Worm (Caenorhabditis elegans): ENCODE data around the gene acc-1.

ce11 chrIV:9676535-9676934 is 18.7 kb downstream of the acc-1 start:
- TF ChIP-seq lin-15B (tag; optimal IDR thresholded peaks at IDR 0.05) (no peak), lsy-12 (tag; optimal IDR thresholded peaks at IDR 0.05) (no peak), ceh-9 (tag; optimal IDR thresholded peaks at IDR 0.05) (no peak), mdl-1 (tag; optimal IDR thresholded peaks at IDR 0.05) (no peak), skn-1 (tag; optimal IDR thresholded peaks at IDR 0.05) (no peak), pqm-1 (tag; optimal IDR thresholded peaks at IDR 0.05) (peak; percentile 96), nhr-76 (tag; optimal IDR thresholded peaks at IDR 0.05) (no peak), egl-27 (tag; optimal IDR thresholded peaks at IDR 0.05) (no peak)

Data from whole organism, L3 larva.